Fruit fly (Drosophila melanogaster) whole organism: Measurements from ENCODE around the gene CG5254.

Experiments used
- CG8478 ChIP-seq: fragments of >200 bp; optimal IDR thresholded peaks from 2 replicates; lab custom pipeline; 2018; ENCODE audit warnings: inconsistent platforms
- Dll ChIP-seq: fragments of >200 bp; optimal IDR thresholded peaks from 2 replicates; lab custom pipeline; 2017
- usp ChIP-seq: fragments of >200 bp; optimal IDR thresholded peaks from 2 replicates; lab custom pipeline; 2017; ENCODE audit warnings: missing biosample characterization, missing genetic modification characterization, mixed read lengths

DNA sequence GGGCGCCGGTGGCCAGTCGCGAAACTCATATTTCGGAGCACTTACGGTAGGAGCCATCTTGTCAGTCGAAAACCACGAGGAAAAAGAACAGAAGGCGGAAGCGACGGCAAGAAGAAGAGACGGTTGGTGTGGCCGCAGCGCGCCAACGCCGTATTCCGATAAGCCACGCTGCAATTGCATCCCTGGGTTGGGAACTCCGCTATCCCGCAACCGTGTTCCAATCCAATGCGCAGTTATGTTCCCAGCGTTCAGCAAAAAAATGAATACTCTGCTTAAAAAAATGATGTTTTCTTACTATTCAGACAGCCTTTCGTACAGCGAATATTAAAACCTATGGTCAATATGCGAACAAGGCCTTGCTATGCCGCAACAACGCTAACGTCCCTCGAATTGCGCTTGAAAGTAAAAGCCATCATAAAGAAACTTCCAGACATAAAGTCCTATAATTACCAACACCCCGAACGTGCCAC, 14.9 kb downstream of the CG5254 start, which contains the start of gene RpL22:
- TF ChIP-seq Dll (lab: Kevin White, UChicago) (no peak), CG8478 (no peak), usp (GFP tag; lab: Kevin White, UChicago) (no peak)
